Worm (Caenorhabditis elegans) whole organism, L1 larva: ENCODE results near the gene spo-11.
A peak's percentile ranks its signal among the peaks of the same experiment; 100 is the strongest.
"Not testable (repeated sequence)": the region's sequence is repeated elsewhere in the genome, so short reads cannot be mapped to it uniquely, and the experiment has no call there.

Experiments used
- C34B4.2 ChIP-seq: sonication (generic microtip); optimal IDR thresholded peaks from 2 replicates; lab custom pipeline; 2017; ENCODE audit warnings: mild to moderate bottlenecking, missing genetic modification characterization, missing compliant biosample characterization
- Y116A8C.19 ChIP-seq: sonication (generic microtip); optimal IDR thresholded peaks from 2 replicates; lab custom pipeline; 2016; ENCODE audit warnings: missing compliant biosample characterization, missing genetic modification characterization, borderline replicate concordance
- alr-1 ChIP-seq: fragments of 200-800 bp; sonication (Bioruptor generic); optimal IDR thresholded peaks from 2 replicates; lab custom pipeline; 2018; ENCODE audit warnings: borderline replicate concordance, mild to moderate bottlenecking, missing genetic modification characterization, missing compliant biosample characterization
- aly-2 ChIP-seq: fragments of 150-350 bp; optimal IDR thresholded peaks from 2 replicates; lab custom pipeline; 2014; ENCODE audit warnings: missing biosample characterization, missing genetic modification characterization
- ama-1 ChIP-seq: fragments of 150-350 bp; optimal IDR thresholded peaks from 2 replicates; lab custom pipeline; 2014
- ceh-63 ChIP-seq: fragments of 200-800 bp; sonication (Bioruptor generic); optimal IDR thresholded peaks from 2 replicates; lab custom pipeline; 2018; ENCODE audit warnings: mild to moderate bottlenecking, missing genetic modification characterization, missing compliant biosample characterization
- ceh-82 ChIP-seq, 3 experiments: fragments of 150-350 bp in 1 of 3; sonication (generic microtip) in 2 of 3; optimal IDR thresholded peaks; 2 replicates each; lab custom pipeline; 2014 to 2017; ENCODE audit warnings: missing biosample characterization in 3 of 3, missing genetic modification characterization in 3 of 3
- ceh-90 ChIP-seq: sonication (generic microtip); optimal IDR thresholded peaks from 2 replicates; lab custom pipeline; 2016; ENCODE audit warnings: missing genetic modification characterization, missing compliant biosample characterization
- ces-1 ChIP-seq: fragments of 150-350 bp; optimal IDR thresholded peaks from 2 replicates; lab custom pipeline; 2014; ENCODE audit warnings: missing biosample characterization, missing genetic modification reagents, missing genetic modification characterization
- dpl-1 ChIP-seq, 3 experiments: fragments of 150-350 bp in 2 of 3; sonication (generic microtip) in 1 of 3; optimal IDR thresholded peaks; 2 replicates each; lab custom pipeline; 2014 to 2017; ENCODE audit warnings: missing biosample characterization in 3 of 3, missing genetic modification characterization in 3 of 3, missing genetic modification reagents in 3 of 3
- efl-1 ChIP-seq, 4 experiments: fragments of 150-350 bp; optimal IDR thresholded peaks in 3 of 4; peaks in 1 of 4; 1 replicate in 1 of 4; 2 replicates in 3 of 4; lab custom pipeline; 2014; ENCODE audit warnings: missing biosample characterization in 2 of 4, missing genetic modification characterization in 2 of 4, missing genetic modification reagents in 2 of 4
- efl-3 ChIP-seq: fragments of 200-800 bp; sonication (Bioruptor generic); optimal IDR thresholded peaks from 2 replicates; lab custom pipeline; 2018; ENCODE audit warnings: mild to moderate bottlenecking, missing genetic modification characterization, missing compliant biosample characterization
- ets-5 ChIP-seq: fragments of 200-800 bp; sonication (Bioruptor generic); IDR thresholded peaks from 2 replicates; pipeline ENCODE4 v1.3.6; 2022; ENCODE audit warnings: missing genetic modification characterization, missing compliant biosample characterization
- fkh-8 ChIP-seq: sonication (generic microtip); optimal IDR thresholded peaks from 2 replicates; lab custom pipeline; 2016; ENCODE audit warnings: mild to moderate bottlenecking, missing genetic modification characterization, missing compliant biosample characterization
- fos-1 ChIP-seq: fragments of 150-350 bp; optimal IDR thresholded peaks from 2 replicates; lab custom pipeline; 2014; ENCODE audit warnings: missing biosample characterization, missing genetic modification characterization
- hpl-2 ChIP-seq: fragments of 150-350 bp; optimal IDR thresholded peaks from 2 replicates; lab custom pipeline; 2014; ENCODE audit warnings: missing biosample characterization, missing genetic modification reagents, missing genetic modification characterization
- irx-1 ChIP-seq: sonication (generic microtip); optimal IDR thresholded peaks from 2 replicates; lab custom pipeline; 2016; ENCODE audit warnings: missing genetic modification characterization, missing compliant biosample characterization
- isw-1 ChIP-seq: fragments of 200-800 bp; sonication (Bioruptor generic); IDR thresholded peaks from 2 replicates; pipeline ENCODE4 v1.3.6; 2022; ENCODE audit warnings: missing genetic modification characterization, missing compliant biosample characterization
- jun-1 ChIP-seq: fragments of 150-350 bp; optimal IDR thresholded peaks from 2 replicates; lab custom pipeline; 2014; ENCODE audit warnings: missing biosample characterization, missing genetic modification reagents, missing genetic modification characterization
- lin-14 ChIP-seq: fragments of 200-800 bp; sonication (Bioruptor generic); optimal IDR thresholded peaks from 2 replicates; lab custom pipeline; 2018; ENCODE audit warnings: mild to moderate bottlenecking, missing genetic modification characterization, moderate library complexity, missing compliant biosample characterization
- lir-3 ChIP-seq: sonication (generic microtip); optimal IDR thresholded peaks from 2 replicates; lab custom pipeline; 2016; ENCODE audit warnings: mild to moderate bottlenecking, missing genetic modification characterization, moderate library complexity, missing compliant biosample characterization; ENCODE audit not compliant: poor library complexity
- mep-1 ChIP-seq: fragments of 150-350 bp; optimal IDR thresholded peaks from 2 replicates; lab custom pipeline; 2014; ENCODE audit warnings: missing biosample characterization, missing genetic modification characterization
- nhr-11 ChIP-seq: fragments of 150-350 bp; optimal IDR thresholded peaks from 2 replicates; lab custom pipeline; 2014; ENCODE audit warnings: missing biosample characterization, missing genetic modification characterization
- nhr-19 ChIP-seq: fragments of 200-800 bp; sonication (Bioruptor generic); conservative IDR thresholded peaks from 2 replicates; pipeline ENCODE4 v1.3.6; 2022; ENCODE audit warnings: missing genetic modification characterization, missing compliant biosample characterization
- nhr-28 ChIP-seq: fragments of 150-350 bp; optimal IDR thresholded peaks from 2 replicates; lab custom pipeline; 2014; ENCODE audit warnings: missing biosample characterization, missing genetic modification characterization
- nhr-71 ChIP-seq: sonication (generic microtip); optimal IDR thresholded peaks from 2 replicates; lab custom pipeline; 2016; ENCODE audit warnings: mild to moderate bottlenecking, missing genetic modification characterization, moderate library complexity, missing compliant biosample characterization
- nhr-76 ChIP-seq: sonication (generic microtip); optimal IDR thresholded peaks from 2 replicates; lab custom pipeline; 2017; ENCODE audit warnings: missing biosample characterization, missing genetic modification characterization
- nhr-77 ChIP-seq: fragments of 150-350 bp; optimal IDR thresholded peaks from 2 replicates; lab custom pipeline; 2014; ENCODE audit warnings: missing biosample characterization, missing genetic modification characterization
- nhr-84 ChIP-seq: sonication (generic microtip); optimal IDR thresholded peaks from 2 replicates; lab custom pipeline; 2017; ENCODE audit warnings: missing biosample characterization, missing genetic modification characterization
- nhr-85 ChIP-seq: sonication (generic microtip); peaks from one replicate; lab custom pipeline; 2016; ENCODE audit warnings: missing genetic modification characterization, inconsistent platforms, missing compliant biosample characterization
- pqm-1 ChIP-seq: sonication (generic microtip); optimal IDR thresholded peaks from 3 replicates; lab custom pipeline; 2017; ENCODE audit warnings: missing biosample characterization, missing genetic modification characterization
- sox-4 ChIP-seq: sonication (generic microtip); optimal IDR thresholded peaks from 2 replicates; lab custom pipeline; 2016; ENCODE audit warnings: missing genetic modification characterization, missing compliant biosample characterization
- swsn-7 ChIP-seq: sonication (generic microtip); optimal IDR thresholded peaks from 2 replicates; lab custom pipeline; 2016; ENCODE audit warnings: missing genetic modification characterization, missing compliant biosample characterization
- unc-130 ChIP-seq: fragments of 150-350 bp; optimal IDR thresholded peaks from 2 replicates; lab custom pipeline; 2017; ENCODE audit warnings: missing biosample characterization, missing genetic modification characterization, inconsistent platforms
- unc-30 ChIP-seq: sonication (generic microtip); optimal IDR thresholded peaks from 2 replicates; lab custom pipeline; 2017; ENCODE audit warnings: missing biosample characterization, missing genetic modification characterization
- unc-86 ChIP-seq: sonication (generic microtip); optimal IDR thresholded peaks from 2 replicates; lab custom pipeline; 2016; ENCODE audit warnings: missing genetic modification characterization, missing compliant biosample characterization
- ztf-4 ChIP-seq: fragments of 150-350 bp; optimal IDR thresholded peaks from 2 replicates; lab custom pipeline; 2014; ENCODE audit warnings: missing biosample characterization, missing genetic modification characterization

spo-11 gene

ce11 chrIV:11160707-11161106, 36.0 kb upstream of the spo-11 start, which contains the start of gene C08F8.15:
Gene C08F8.15, minus strand, starts transcription at chrIV:11160807.
- TF ChIP-seq efl-1 (optimal IDR thresholded peaks at IDR 0.05; lab: Kevin White, UChicago) (no peak), efl-1 (GFP tag; optimal IDR thresholded peaks at IDR 0.05 in 1 of 2; lab: Kevin White, UChicago) (peak in 1 of 2 experiments; percentile 67), ets-5 (GFP tag; lab: Robert Waterston, UW) (no peak)

- TF ChIP-seq ces-1, result no peak
- TF ChIP-seq nhr-11 (tag; lab: Kevin White, UChicago), result no peak
- TF ChIP-seq jun-1 (tag; lab: Kevin White, UChicago), result no peak
- TF ChIP-seq ets-5 (GFP tag; lab: Robert Waterston, UW), result no peak
- no peak for TF ChIP-seq lir-3 (tag; lab: Kevin White, UChicago)
- no peak for TF ChIP-seq ceh-82 (tag; optimal IDR thresholded peaks at IDR 0.05; lab: Kevin White, UChicago)
- TF ChIP-seq, all 84 proteins: peak for 0
Measured at ce11 chrIV:11159886-11160285, 35.2 kb upstream of the spo-11 start, which contains the start of gene mboa-4. Gene mboa-4, minus strand, starts transcription at chrIV:11159986.

- TF ChIP-seq lir-3 (tag; lab: Kevin White, UChicago) (no peak), hpl-2 (no peak), nhr-71 (tag; lab: Kevin White, UChicago) (no peak), nhr-85 (no peak), Y116A8C.19 (tag; lab: Kevin White, UChicago) (no peak), pqm-1 (tag; lab: Kevin White, UChicago) (no peak), unc-130 (tag; lab: Kevin White, UChicago) (no peak), fkh-8 (no peak), nhr-77 (tag; lab: Kevin White, UChicago) (no peak), unc-86 (tag; lab: Kevin White, UChicago) (no peak), alr-1 (no peak)
Measured at ce11 chrIV:11156526-11156925, 31.9 kb upstream of the spo-11 start.

- TF ChIP-seq sox-4; nhr-77 (tag; lab: Kevin White, UChicago); swsn-7: not testable (repeated sequence)
Measured at ce11 chrIV:11154425-11155114, 29.9 kb upstream of the spo-11 start, which contains the start of gene C08F8.3. Gene C08F8.3, plus strand, starts transcription at chrIV:11155044.

- peak; percentile 13 for TF ChIP-seq ztf-4 (tag; lab: Kevin White, UChicago)
- peak; percentile 67 for TF ChIP-seq ama-1
- no peak for TF ChIP-seq ceh-82 (tag; optimal IDR thresholded peaks at IDR 0.05; lab: Kevin White, UChicago)
- peak; percentile 30; the same call in 1 of the 2 replicates for TF ChIP-seq nhr-19
Measured at ce11 chrIV:11150844-11151243, 26.2 kb upstream of the spo-11 start, which contains the start of gene C08F8.2. Gene C08F8.2, plus strand, starts transcription at chrIV:11150997.

- TF ChIP-seq efl-3 (GFP tag; lab: Kevin White, UChicago) (no peak), nhr-28 (tag; lab: Kevin White, UChicago) (no peak), fkh-8 (peak; percentile 95), nhr-84 (tag; lab: Kevin White, UChicago) (no peak), fos-1 (tag; lab: Kevin White, UChicago) (peak; percentile 88), aly-2 (tag; lab: Kevin White, UChicago) (peak; percentile 86), ets-5 (GFP tag; lab: Robert Waterston, UW) (no peak), lir-3 (tag; lab: Kevin White, UChicago) (peak; percentile 84), ceh-82 (tag; optimal IDR thresholded peaks at IDR 0.05; lab: Kevin White, UChicago) (peak; percentile 95 to 97 (median 97)), irx-1 (tag; lab: Kevin White, UChicago) (peak; percentile 81), sox-4 (peak; percentile 68), dpl-1 (GFP tag; optimal IDR thresholded peaks at IDR 0.05; lab: Kevin White, UChicago) (peak; percentile 83 to 86 (median 86)), ama-1 (peak; percentile 46), unc-130 (tag; lab: Kevin White, UChicago) (peak; percentile 99), unc-30 (no peak), mep-1 (tag; lab: Kevin White, UChicago) (peak; percentile 92), unc-86 (tag; lab: Kevin White, UChicago) (peak; percentile 86), alr-1 (no peak), C34B4.2 (tag; lab: Kevin White, UChicago) (peak; percentile 53), nhr-19 (peak; percentile 100), lin-14 (GFP tag; lab: Kevin White, UChicago) (peak; percentile 96), efl-1 (optimal IDR thresholded peaks at IDR 0.05; lab: Kevin White, UChicago) (peak; percentile 89 to 92), efl-1 (GFP tag; optimal IDR thresholded peaks at IDR 0.05 in 1 of 2; lab: Kevin White, UChicago) (peak; percentile 81 to 98), ceh-63 (GFP tag; lab: Kevin White, UChicago) (no peak), nhr-76 (no peak), isw-1 (GFP tag; lab: Robert Waterston, UW) (peak; percentile 95), ceh-90 (tag; lab: Kevin White, UChicago) (no peak)
Measured at ce11 chrIV:11149454-11150163, 24.9 kb upstream of the spo-11 start, which contains the start of the genes F01G4.6 and pfd-1. Gene F01G4.6, minus strand, starts transcription at chrIV:11149504. Gene pfd-1, plus strand, starts transcription at chrIV:11150113.
